Worm (Caenorhabditis elegans) whole organism, L1 larva: Measurements from ENCODE around the gene dpf-6.

Experiments
- elt-3 ChIP-seq, 6 experiments: fragments of 150-350 bp in 1 of 6; sonication (generic microtip); optimal IDR thresholded peaks; 2 replicates each; lab custom pipeline; 2017 to 2018; ENCODE audit warnings: missing biosample characterization in 6 of 6, missing genetic modification characterization in 6 of 6, inconsistent platforms in 1 of 6
- fos-1 ChIP-seq: fragments of 150-350 bp; optimal IDR thresholded peaks from 2 replicates; lab custom pipeline; 2014; ENCODE audit warnings: missing biosample characterization, missing genetic modification characterization
- lir-3 ChIP-seq: sonication (generic microtip); optimal IDR thresholded peaks from 2 replicates; lab custom pipeline; 2016; ENCODE audit warnings: mild to moderate bottlenecking, missing genetic modification characterization, moderate library complexity, missing compliant biosample characterization; ENCODE audit not compliant: poor library complexity
- nhr-11 ChIP-seq: fragments of 150-350 bp; optimal IDR thresholded peaks from 2 replicates; lab custom pipeline; 2014; ENCODE audit warnings: missing biosample characterization, missing genetic modification characterization
- nhr-77 ChIP-seq: fragments of 150-350 bp; optimal IDR thresholded peaks from 2 replicates; lab custom pipeline; 2014; ENCODE audit warnings: missing biosample characterization, missing genetic modification characterization
- unc-98 ChIP-seq: fragments of 200-800 bp; sonication (Bioruptor generic); IDR thresholded peaks from 2 replicates; pipeline ENCODE4 v1.3.6; 2022; ENCODE audit warnings: missing genetic modification characterization, missing compliant biosample characterization

DNA sequence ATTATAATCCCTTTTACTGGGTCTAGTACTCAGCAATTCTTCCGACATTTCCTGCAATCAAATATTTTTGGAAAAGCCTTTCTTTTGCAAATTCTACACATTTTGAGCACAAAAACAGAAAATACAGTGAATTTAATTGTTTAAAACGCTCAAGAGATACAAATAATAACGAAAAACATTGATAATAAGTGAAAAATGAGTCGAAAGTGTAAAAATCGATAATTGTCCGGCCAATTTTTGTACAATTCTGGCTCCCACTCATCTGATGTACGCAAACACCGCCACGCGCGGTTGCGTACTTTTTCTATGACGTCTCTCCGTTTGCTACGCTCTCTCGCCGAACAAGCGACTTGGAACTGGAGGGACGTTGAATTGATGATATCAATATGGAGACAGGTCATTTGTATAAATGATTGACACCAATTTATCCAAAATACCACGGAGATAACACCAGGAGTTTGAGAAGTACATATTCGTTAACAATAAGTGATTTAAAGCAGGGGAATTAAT lies 17.2 kb upstream of the dpf-6 start, which contains the start of gene lin-36:
- peak; percentile 69 for TF ChIP-seq lir-3 (tag; lab: Kevin White, UChicago)
- TF ChIP-seq unc-98 (GFP tag; lab: Robert Waterston, UW): no peak
- peak in 2 of 6 experiments; percentile 72 to 77 for TF ChIP-seq elt-3 (tag; optimal IDR thresholded peaks at IDR 0.05; lab: Kevin White, UChicago)
- TF ChIP-seq fos-1: peak; percentile 71
- TF ChIP-seq nhr-11 (tag; lab: Kevin White, UChicago): no peak
- peak; percentile 62 for TF ChIP-seq nhr-77 (tag; lab: Kevin White, UChicago)
